Worm (Caenorhabditis elegans) whole organism, L2 larva: ENCODE measurements around the gene ttc-7.
A peak's percentile ranks its signal among the peaks of the same experiment; 100 is the strongest.

Experiments used
- C34F6.9 ChIP-seq: fragments of 150-350 bp; optimal IDR thresholded peaks from 2 replicates; lab custom pipeline; 2014; ENCODE audit warnings: missing biosample characterization, missing genetic modification characterization
- F13H6.1 ChIP-seq: sonication (generic microtip); optimal IDR thresholded peaks from 2 replicates; lab custom pipeline; 2016; ENCODE audit warnings: missing genetic modification characterization, missing compliant biosample characterization
- R02D3.7 ChIP-seq: fragments of 150-350 bp; optimal IDR thresholded peaks from 2 replicates; lab custom pipeline; 2014; ENCODE audit warnings: missing biosample characterization, missing genetic modification characterization
- Y55F3AM.14 ChIP-seq: fragments of 200-800 bp; sonication (Bioruptor generic); optimal IDR thresholded peaks from 2 replicates; lab custom pipeline; 2018; ENCODE audit warnings: mild to moderate bottlenecking, missing genetic modification characterization, missing compliant biosample characterization
- ZK546.5 ChIP-seq: sonication (generic microtip); optimal IDR thresholded peaks from 2 replicates; lab custom pipeline; 2017; ENCODE audit warnings: missing biosample characterization, missing genetic modification characterization
- alr-1 ChIP-seq: fragments of 150-350 bp; optimal IDR thresholded peaks from 2 replicates; lab custom pipeline; 2014; ENCODE audit warnings: missing biosample characterization, missing genetic modification characterization
- aly-2 ChIP-seq: fragments of 150-350 bp; optimal IDR thresholded peaks from 2 replicates; lab custom pipeline; 2014; ENCODE audit warnings: missing biosample characterization, missing genetic modification characterization
- ama-1 ChIP-seq: fragments of 150-350 bp; optimal IDR thresholded peaks from 2 replicates; lab custom pipeline; 2018; ENCODE audit warnings: inconsistent platforms
- blmp-1 ChIP-seq: sonication (generic microtip); optimal IDR thresholded peaks from 2 replicates; lab custom pipeline; 2017; ENCODE audit warnings: missing genetic modification characterization, mild to moderate bottlenecking, missing compliant biosample characterization, antibody characterized with exemption, moderate library complexity; ENCODE audit not compliant: insufficient read depth
- ceh-16 ChIP-seq: fragments of 150-350 bp; optimal IDR thresholded peaks from 2 replicates; lab custom pipeline; 2014; ENCODE audit warnings: missing biosample characterization, missing genetic modification characterization
- ceh-82 ChIP-seq: fragments of 150-350 bp; optimal IDR thresholded peaks from 2 replicates; lab custom pipeline; 2014; ENCODE audit warnings: missing biosample characterization, missing genetic modification characterization
- crh-2 ChIP-seq: sonication (generic microtip); optimal IDR thresholded peaks from 2 replicates; lab custom pipeline; 2017; ENCODE audit warnings: missing biosample characterization, missing genetic modification characterization
- dmd-4 ChIP-seq: sonication (generic microtip); optimal IDR thresholded peaks from 2 replicates; lab custom pipeline; 2017; ENCODE audit warnings: missing biosample characterization, missing genetic modification characterization
- egl-27 ChIP-seq: sonication (generic microtip); optimal IDR thresholded peaks from 3 replicates; lab custom pipeline; 2017; ENCODE audit warnings: missing biosample characterization, missing genetic modification reagents, missing genetic modification characterization
- elt-1 ChIP-seq: fragments of 150-350 bp; optimal IDR thresholded peaks from 2 replicates; lab custom pipeline; 2014; ENCODE audit warnings: missing biosample characterization, missing genetic modification characterization
- elt-3 ChIP-seq: sonication (generic microtip); optimal IDR thresholded peaks from 2 replicates; lab custom pipeline; 2017; ENCODE audit warnings: missing biosample characterization, missing genetic modification characterization
- fos-1 ChIP-seq: fragments of 150-350 bp; optimal IDR thresholded peaks from 2 replicates; lab custom pipeline; 2014; ENCODE audit warnings: missing biosample characterization, missing genetic modification characterization
- gmeb-1 ChIP-seq: fragments of 150-350 bp; optimal IDR thresholded peaks from 2 replicates; lab custom pipeline; 2014; ENCODE audit warnings: missing biosample characterization, missing genetic modification characterization
- lin-11 ChIP-seq: fragments of 150-350 bp; sonication (generic microtip); optimal IDR thresholded peaks from 2 replicates; lab custom pipeline; 2014; ENCODE audit warnings: missing biosample characterization, missing genetic modification characterization, inconsistent platforms, mixed read lengths
- lin-13 ChIP-seq: fragments of 150-350 bp; optimal IDR thresholded peaks from 2 replicates; lab custom pipeline; 2014; ENCODE audit warnings: missing biosample characterization, missing genetic modification reagents, missing genetic modification characterization
- lin-39 ChIP-seq: fragments of 150-350 bp; optimal IDR thresholded peaks from 2 replicates; lab custom pipeline; 2014; ENCODE audit warnings: missing biosample characterization, missing genetic modification reagents, missing genetic modification characterization
- lsy-2 ChIP-seq, 2 experiments: fragments of 150-350 bp in 1 of 2; sonication (generic microtip) in 1 of 2; optimal IDR thresholded peaks; 2 replicates each; lab custom pipeline; 2014 to 2017; ENCODE audit warnings: missing biosample characterization in 2 of 2, missing genetic modification characterization in 2 of 2
- mab-5 ChIP-seq: fragments of 150-350 bp; optimal IDR thresholded peaks from 2 replicates; lab custom pipeline; 2014; ENCODE audit warnings: missing biosample characterization, missing genetic modification characterization
- mbf-1 ChIP-seq: sonication (generic microtip); optimal IDR thresholded peaks from 2 replicates; lab custom pipeline; 2017; ENCODE audit warnings: missing biosample characterization, missing genetic modification characterization
- mdl-1 ChIP-seq, 2 experiments: fragments of 150-350 bp in 1 of 2; sonication (generic microtip) in 1 of 2; optimal IDR thresholded peaks; 2 replicates each; lab custom pipeline; 2017; ENCODE audit warnings: missing biosample characterization in 2 of 2, missing genetic modification characterization in 2 of 2
- nhr-10 ChIP-seq: sonication (generic microtip); optimal IDR thresholded peaks from 2 replicates; lab custom pipeline; 2017; ENCODE audit warnings: missing biosample characterization, missing genetic modification characterization
- nhr-11 ChIP-seq: fragments of 150-350 bp; optimal IDR thresholded peaks from 2 replicates; lab custom pipeline; 2014; ENCODE audit warnings: missing biosample characterization, missing genetic modification characterization
- nhr-12 ChIP-seq: fragments of 150-350 bp; optimal IDR thresholded peaks from 2 replicates; lab custom pipeline; 2014; ENCODE audit warnings: missing biosample characterization, missing genetic modification characterization
- nhr-129 ChIP-seq: fragments of 150-350 bp; optimal IDR thresholded peaks from 2 replicates; lab custom pipeline; 2014; ENCODE audit warnings: missing biosample characterization, missing genetic modification characterization
- nhr-21 ChIP-seq: fragments of 150-350 bp; optimal IDR thresholded peaks from 2 replicates; lab custom pipeline; 2014; ENCODE audit warnings: missing biosample characterization, missing genetic modification characterization
- nhr-23 ChIP-seq: fragments of 150-350 bp; optimal IDR thresholded peaks from 2 replicates; lab custom pipeline; 2014; ENCODE audit warnings: missing biosample characterization, missing genetic modification reagents, missing genetic modification characterization
- nhr-237 ChIP-seq: fragments of 150-350 bp; optimal IDR thresholded peaks from 2 replicates; lab custom pipeline; 2014; ENCODE audit warnings: missing biosample characterization, missing genetic modification characterization
- nhr-25 ChIP-seq: fragments of 150-350 bp; sonication (generic microtip); optimal IDR thresholded peaks from 3 replicates; lab custom pipeline; 2014; ENCODE audit warnings: missing biosample characterization, missing genetic modification characterization
- nhr-6 ChIP-seq: fragments of 150-350 bp; optimal IDR thresholded peaks from 2 replicates; lab custom pipeline; 2014; ENCODE audit warnings: missing biosample characterization, missing genetic modification characterization
- nhr-77 ChIP-seq: fragments of 150-350 bp; optimal IDR thresholded peaks from 2 replicates; lab custom pipeline; 2014; ENCODE audit warnings: missing biosample characterization, missing genetic modification characterization
- peb-1 ChIP-seq: fragments of 150-350 bp; optimal IDR thresholded peaks from 2 replicates; lab custom pipeline; 2014; ENCODE audit warnings: missing biosample characterization, missing genetic modification characterization
- sem-4 ChIP-seq: fragments of 150-350 bp; optimal IDR thresholded peaks from 2 replicates; lab custom pipeline; 2014; ENCODE audit warnings: missing biosample characterization, missing genetic modification reagents, missing genetic modification characterization
- skn-1 ChIP-seq: sonication (generic microtip); optimal IDR thresholded peaks from 2 replicates; lab custom pipeline; 2017; ENCODE audit warnings: missing biosample characterization, missing genetic modification characterization
- sma-3 ChIP-seq: sonication (generic microtip); optimal IDR thresholded peaks from 2 replicates; lab custom pipeline; 2016; ENCODE audit warnings: missing genetic modification reagents, missing genetic modification characterization, missing compliant biosample characterization
- sma-9 ChIP-seq, 2 experiments: fragments of 150-350 bp in 1 of 2; sonication (generic microtip) in 1 of 2; optimal IDR thresholded peaks; 2 replicates each; lab custom pipeline; 2014 to 2016; ENCODE audit warnings: missing genetic modification characterization in 2 of 2, mild to moderate bottlenecking in 1 of 2, missing biosample characterization in 1 of 2, missing compliant biosample characterization in 1 of 2, missing genetic modification reagents in 1 of 2, moderate library complexity in 1 of 2
- snpc-4 ChIP-seq: fragments of 150-350 bp; optimal IDR thresholded peaks from 2 replicates; lab custom pipeline; 2014; ENCODE audit warnings: missing biosample characterization, missing genetic modification characterization
- unc-39 ChIP-seq: fragments of 150-350 bp; optimal IDR thresholded peaks from 2 replicates; lab custom pipeline; 2014; ENCODE audit warnings: missing biosample characterization, missing genetic modification characterization
- unc-55 ChIP-seq: fragments of 150-350 bp; sonication (generic microtip); optimal IDR thresholded peaks from 3 replicates; lab custom pipeline; 2014; ENCODE audit warnings: missing biosample characterization, missing genetic modification reagents, missing genetic modification characterization
- unc-62 ChIP-seq: fragments of 150-350 bp; optimal IDR thresholded peaks from 2 replicates; lab custom pipeline; 2014; ENCODE audit warnings: missing biosample characterization, missing genetic modification reagents, missing genetic modification characterization
- zag-1 ChIP-seq: fragments of 150-350 bp; optimal IDR thresholded peaks from 2 replicates; lab custom pipeline; 2014; ENCODE audit warnings: missing biosample characterization, missing genetic modification characterization
- ztf-1 ChIP-seq: fragments of 200-800 bp; sonication (Bioruptor generic); conservative IDR thresholded peaks from 2 replicates; pipeline ENCODE4 v1.3.6; 2022; ENCODE audit warnings: missing genetic modification characterization, missing compliant biosample characterization
- ztf-11 ChIP-seq: sonication (generic microtip); optimal IDR thresholded peaks from 2 replicates; lab custom pipeline; 2017; ENCODE audit warnings: missing biosample characterization, missing genetic modification characterization
- ztf-4 ChIP-seq: fragments of 150-350 bp; optimal IDR thresholded peaks from 2 replicates; lab custom pipeline; 2014; ENCODE audit warnings: missing biosample characterization, missing genetic modification characterization

Gene ttc-7

ce11 chrIII:1856679-1857078 lies 3.5 kb upstream of the ttc-7 start:
- TF ChIP-seq ztf-4 (tag; lab: Kevin White, UChicago) (no peak), nhr-25 (tag; lab: Kevin White, UChicago) (peak; percentile 8), mdl-1 (tag; optimal IDR thresholded peaks at IDR 0.05; lab: Kevin White, UChicago) (no peak), sma-9 (GFP tag; optimal IDR thresholded peaks at IDR 0.05; lab: Kevin White, UChicago) (no peak), sma-9 (tag; optimal IDR thresholded peaks at IDR 0.05; lab: Kevin White, UChicago) (no peak)

- TF ChIP-seq snpc-4 (tag; lab: Kevin White, UChicago) (peak; percentile 69), ztf-11 (tag; lab: Kevin White, UChicago) (peak; percentile 63), nhr-12 (tag; lab: Kevin White, UChicago) (no peak), sma-3 (GFP tag; lab: Kevin White, UChicago) (peak; percentile 96), peb-1 (no peak), unc-55 (GFP tag; lab: Kevin White, UChicago) (peak; percentile 99), elt-3 (tag; lab: Kevin White, UChicago) (no peak), nhr-77 (tag; lab: Kevin White, UChicago) (peak; percentile 74), lin-39 (peak; percentile 59), mdl-1 (tag; optimal IDR thresholded peaks at IDR 0.05; lab: Kevin White, UChicago) (peak in 1 of 2 experiments; percentile 69), R02D3.7 (tag; lab: Kevin White, UChicago) (peak; percentile 73), ceh-16 (tag; lab: Kevin White, UChicago) (peak; percentile 81), nhr-129 (tag; lab: Kevin White, UChicago) (peak; percentile 78), skn-1 (tag; lab: Kevin White, UChicago) (no peak), nhr-23 (tag; lab: Kevin White, UChicago) (no peak), elt-1 (tag; lab: Kevin White, UChicago) (no peak), unc-62 (GFP tag; lab: Kevin White, UChicago) (peak; percentile 82), nhr-11 (tag; lab: Kevin White, UChicago) (no peak), ama-1 (peak; percentile 87), mab-5 (tag; lab: Kevin White, UChicago) (peak; percentile 94), sem-4 (tag; lab: Kevin White, UChicago) (peak; percentile 90), blmp-1 (peak; percentile 71), nhr-6 (tag; lab: Kevin White, UChicago) (peak; percentile 93), nhr-25 (tag; lab: Kevin White, UChicago) (peak; percentile 96), gmeb-1 (tag; lab: Kevin White, UChicago) (peak; percentile 100), mbf-1 (tag; lab: Kevin White, UChicago) (peak; percentile 41), sma-9 (GFP tag; optimal IDR thresholded peaks at IDR 0.05; lab: Kevin White, UChicago) (peak; percentile 98), sma-9 (tag; optimal IDR thresholded peaks at IDR 0.05; lab: Kevin White, UChicago) (no peak), ZK546.5 (tag; lab: Kevin White, UChicago) (peak; percentile 77), ztf-4 (tag; lab: Kevin White, UChicago) (peak; percentile 89), lin-11 (peak; percentile 88), zag-1 (tag; lab: Kevin White, UChicago) (peak; percentile 80), fos-1 (tag; lab: Kevin White, UChicago) (peak; percentile 87), Y55F3AM.14 (peak; percentile 80), crh-2 (peak; percentile 96), nhr-237 (tag; lab: Kevin White, UChicago) (peak; percentile 83), unc-39 (tag; lab: Kevin White, UChicago) (no peak), C34F6.9 (tag; lab: Kevin White, UChicago) (peak; percentile 97), lsy-2 (tag; optimal IDR thresholded peaks at IDR 0.05; lab: Kevin White, UChicago) (peak; percentile 95 to 97), ceh-82 (tag; lab: Kevin White, UChicago) (peak; percentile 83), alr-1 (tag; lab: Kevin White, UChicago) (no peak), nhr-21 (tag; lab: Kevin White, UChicago) (peak; percentile 95), ztf-1 (GFP tag; lab: Robert Waterston, UW) (no peak), F13H6.1 (tag; lab: Kevin White, UChicago) (peak; percentile 93), nhr-10 (tag; lab: Kevin White, UChicago) (peak; percentile 91), lin-13 (GFP tag; lab: Kevin White, UChicago) (peak; percentile 97), aly-2 (tag; lab: Kevin White, UChicago) (peak; percentile 71), dmd-4 (tag; lab: Kevin White, UChicago) (peak; percentile 64), egl-27 (tag; lab: Kevin White, UChicago) (peak; percentile 91)
These were observed 697 bp upstream of the ttc-7 start, which contains the start of gene ddp-1 for ce11 chrIII:1859532-1859931. TSS of gene ddp-1 (plus strand) at chrIII:1859888.
